Worm (Caenorhabditis elegans): ENCODE data around the gene srlf-30.

srlf-30 gene

DNA sequence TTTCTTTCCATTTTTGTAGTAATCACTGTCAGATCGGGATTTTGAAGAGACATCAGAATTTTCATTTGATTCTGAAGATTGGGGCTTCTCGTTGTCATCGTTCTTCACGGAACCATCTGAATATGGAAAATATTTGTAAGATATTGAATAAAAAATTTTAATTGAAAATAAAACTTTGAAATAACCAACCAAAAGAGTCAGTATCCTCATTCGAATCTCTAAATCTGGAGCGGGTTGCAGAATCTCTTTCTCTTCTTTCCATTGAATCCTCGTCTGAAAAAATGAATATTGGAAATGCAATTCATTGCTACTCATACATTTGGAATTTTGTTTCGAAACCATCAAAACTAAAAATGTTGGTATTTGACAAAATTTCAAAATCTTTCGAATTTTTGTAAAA, 2.0 kb upstream of the srlf-30 start:
- TF ChIP-seq ceh-34 (tag; optimal IDR thresholded peaks at IDR 0.05) (no peak), ztf-16 (tag; optimal IDR thresholded peaks at IDR 0.05) (no peak), ref-2 (tag; optimal IDR thresholded peaks at IDR 0.05) (no peak), hlh-30 (tag; optimal IDR thresholded peaks at IDR 0.05; ENCODE audit: insufficient read depth) (no peak), sox-4 (tag; optimal IDR thresholded peaks at IDR 0.05) (no peak), elt-4 (tag; optimal IDR thresholded peaks at IDR 0.05) (no peak), eyg-1 (tag; optimal IDR thresholded peaks at IDR 0.05) (no peak), ama-1 (optimal IDR thresholded peaks at IDR 0.05) (no peak), rnt-1 (tag; optimal IDR thresholded peaks at IDR 0.05) (no peak), nhr-232 (tag; optimal IDR thresholded peaks at IDR 0.05) (no peak)

DNA sequence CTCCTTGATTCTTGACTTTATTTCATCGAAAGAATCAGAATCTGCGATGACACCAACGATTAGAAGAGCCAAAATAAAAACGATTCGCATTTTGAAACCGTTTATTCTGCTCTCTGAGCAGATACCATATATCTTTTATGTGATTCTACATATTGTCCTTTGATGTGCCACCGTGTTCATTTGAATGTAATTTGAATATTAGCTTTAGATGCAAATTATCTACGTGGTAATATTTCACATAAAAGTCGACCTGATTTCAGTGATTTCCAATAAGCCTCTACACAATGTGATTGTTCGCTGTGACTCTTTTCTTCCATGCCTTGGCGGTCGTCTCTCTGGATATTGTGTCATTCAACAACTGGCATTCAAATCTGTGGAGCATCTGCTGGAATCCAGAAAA, 1.1 kb upstream of the srlf-30 start, which contains the start of the genes F13E9.9 and F13E9.19:
Gene F13E9.9 (minus strand): TSS at position 101 of the 400 bp plus-strand sequence.
Gene F13E9.19 (plus strand): TSS at position 316 of the 400 bp plus-strand sequence.
- no peak for TF ChIP-seq pha-2 (tag; optimal IDR thresholded peaks at IDR 0.05)
- no peak for TF ChIP-seq tbx-2 (tag; optimal IDR thresholded peaks at IDR 0.05)
- TF ChIP-seq ets-4 (tag; optimal IDR thresholded peaks at IDR 0.05), result no peak
- no peak for TF ChIP-seq tbx-7 (tag; optimal IDR thresholded peaks at IDR 0.05)
- TF ChIP-seq elt-2 (tag; optimal IDR thresholded peaks at IDR 0.05), result no peak
- TF ChIP-seq ceh-6 (GFP tag; optimal IDR thresholded peaks at IDR 0.05), result no peak
- TF ChIP-seq ceh-9 (tag; optimal IDR thresholded peaks at IDR 0.05), result no peak
- no peak for TF ChIP-seq T23F11.4 (GFP tag; optimal IDR thresholded peaks at IDR 0.05)
- TF ChIP-seq unc-3 (GFP tag; conservative IDR thresholded peaks at IDR 0.05), result no peak
- TF ChIP-seq unc-3 (tag; optimal IDR thresholded peaks at IDR 0.05), result no peak
- TF ChIP-seq ama-1 (optimal IDR thresholded peaks at IDR 0.05), result no peak
- no peak for TF ChIP-seq odd-2 (tag; optimal IDR thresholded peaks at IDR 0.05)
- TF ChIP-seq ceh-19 (GFP tag; optimal IDR thresholded peaks at IDR 0.05), result no peak

DNA sequence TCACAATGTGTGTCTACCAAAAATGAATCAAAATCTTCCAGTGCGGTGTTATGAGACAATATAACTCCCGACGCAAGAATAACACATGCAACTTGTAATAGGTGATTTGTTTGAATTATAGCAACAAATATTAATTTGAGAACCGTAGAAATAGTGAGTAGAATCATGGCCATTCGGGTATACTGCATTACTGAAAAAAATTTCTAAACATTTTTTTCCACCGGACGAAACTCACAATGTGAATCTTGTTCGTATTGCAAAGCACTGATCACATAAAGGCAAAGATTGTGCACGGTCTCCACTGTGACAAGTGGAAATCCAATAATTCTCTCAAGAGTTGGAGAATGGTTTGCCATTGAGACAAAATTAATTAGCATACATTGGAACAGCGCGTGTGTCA, 2.3 kb downstream of the srlf-30 start:
- no peak for TF ChIP-seq pat-9 (tag; optimal IDR thresholded peaks at IDR 0.05)

DNA sequence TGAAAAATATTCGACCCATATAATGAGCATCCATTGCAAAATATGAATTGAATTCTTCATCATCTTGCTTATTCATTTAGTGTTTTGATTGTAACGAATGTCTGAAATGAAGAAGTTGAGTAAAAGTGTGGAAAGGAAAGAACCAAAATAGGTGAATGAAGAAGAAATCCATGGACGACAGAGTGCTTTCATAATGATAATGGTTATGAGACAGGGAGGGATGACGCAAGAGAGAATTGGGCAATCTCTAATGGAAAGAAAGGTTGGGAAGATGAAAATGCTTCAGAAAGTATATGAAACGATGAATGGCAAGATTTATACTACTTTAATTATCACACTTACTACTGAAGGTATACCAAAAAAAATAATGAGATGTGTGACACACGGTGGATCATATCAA, 4.1 kb downstream of the srlf-30 start, which contains the start of gene ZK596.3:
Gene ZK596.3 (minus strand): TSS at position 101 of the 400 bp plus-strand sequence.
- TF ChIP-seq fkh-10 (GFP tag; optimal IDR thresholded peaks at IDR 0.05), result no peak
- no peak for TF ChIP-seq pqm-1 (tag; optimal IDR thresholded peaks at IDR 0.05)
- TF ChIP-seq sox-4 (tag; optimal IDR thresholded peaks at IDR 0.05), result no peak
- TF ChIP-seq ceh-30 (tag; optimal IDR thresholded peaks at IDR 0.05), result no peak
- no peak for TF ChIP-seq ceh-14 (tag; optimal IDR thresholded peaks at IDR 0.05)
- no peak for TF ChIP-seq ztf-16 (tag; optimal IDR thresholded peaks at IDR 0.05)
- TF ChIP-seq tbx-7 (tag; optimal IDR thresholded peaks at IDR 0.05), result no peak
- TF ChIP-seq C38D4.7 (GFP tag; optimal IDR thresholded peaks at IDR 0.05), result no peak
- TF ChIP-seq fkh-6 (tag; optimal IDR thresholded peaks at IDR 0.05), result no peak
- TF ChIP-seq odd-2 (tag; optimal IDR thresholded peaks at IDR 0.05), result no peak
- TF ChIP-seq zip-5 (tag; optimal IDR thresholded peaks at IDR 0.05), result no peak
- TF ChIP-seq ceh-24 (tag; optimal IDR thresholded peaks at IDR 0.05), result no peak

DNA sequence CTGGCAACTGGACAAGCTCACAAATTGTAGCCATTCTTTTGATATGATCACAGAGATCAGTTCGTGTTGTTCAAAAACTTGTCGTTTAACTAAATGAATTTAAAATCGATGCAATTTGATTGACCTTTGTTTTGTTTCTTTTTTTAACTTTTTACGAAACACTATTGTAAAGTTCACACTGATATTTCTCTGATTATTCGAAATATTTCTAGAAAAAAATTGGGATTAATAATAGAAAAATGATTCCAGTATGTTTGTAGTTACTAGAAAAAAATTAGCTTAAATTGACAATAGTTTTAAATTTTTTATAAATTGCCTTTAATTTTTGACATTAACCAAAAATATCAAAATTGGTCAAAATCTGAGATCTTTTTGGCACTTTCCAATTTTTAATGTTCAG, 9.0 kb downstream of the srlf-30 start, which contains the start of gene ZK596.2:
Gene ZK596.2 (minus strand): TSS at position 101 of the 400 bp plus-strand sequence.
- TF ChIP-seq pros-1 (tag; optimal IDR thresholded peaks at IDR 0.05) (no peak), pha-2 (tag; optimal IDR thresholded peaks at IDR 0.05) (no peak), zip-5 (tag; optimal IDR thresholded peaks at IDR 0.05) (no peak), pat-9 (tag; optimal IDR thresholded peaks at IDR 0.05) (no peak), gmeb-2 (tag; optimal IDR thresholded peaks at IDR 0.05) (no peak), ceh-18 (tag; optimal IDR thresholded peaks at IDR 0.05) (no peak), F13H6.1 (tag; optimal IDR thresholded peaks at IDR 0.05) (no peak), sdc-2 (tag; optimal IDR thresholded peaks at IDR 0.05) (no peak), rnt-1 (tag; optimal IDR thresholded peaks at IDR 0.05) (no peak), ceh-19 (GFP tag; optimal IDR thresholded peaks at IDR 0.05) (no peak), Y22D7AL.16 (tag; optimal IDR thresholded peaks at IDR 0.05) (no peak)
